Worm (Caenorhabditis elegans) whole organism, L3 larva: ENCODE measurements around the gene Y46G5A.36.

Experiments used
- ama-1 ChIP-seq: fragments of 150-350 bp; optimal IDR thresholded peaks from 2 replicates; lab custom pipeline; 2018
- fkh-10 ChIP-seq: sonication (generic microtip); optimal IDR thresholded peaks from 2 replicates; lab custom pipeline; 2017; ENCODE audit warnings: missing biosample characterization, missing genetic modification reagents, missing genetic modification characterization
- mdl-1 ChIP-seq: fragments of 150-350 bp; optimal IDR thresholded peaks from 2 replicates; lab custom pipeline; 2014; ENCODE audit warnings: missing biosample characterization, missing genetic modification characterization
- nhr-11 ChIP-seq: fragments of 150-350 bp; optimal IDR thresholded peaks from 2 replicates; lab custom pipeline; 2014; ENCODE audit warnings: missing biosample characterization, missing genetic modification characterization
- nhr-28 ChIP-seq: fragments of 150-350 bp; optimal IDR thresholded peaks from 2 replicates; lab custom pipeline; 2014; ENCODE audit warnings: missing biosample characterization, missing genetic modification characterization
- nhr-77 ChIP-seq: fragments of 150-350 bp; optimal IDR thresholded peaks from 2 replicates; lab custom pipeline; 2014; ENCODE audit warnings: missing biosample characterization, missing genetic modification characterization
- pha-4 ChIP-seq: fragments of 150-350 bp; optimal IDR thresholded peaks from 2 replicates; lab custom pipeline; 2014; ENCODE audit warnings: missing biosample characterization, missing genetic modification reagents, missing genetic modification characterization
- unc-62 ChIP-seq: fragments of 150-350 bp; sonication (generic microtip); optimal IDR thresholded peaks from 4 replicates; lab custom pipeline; 2014; ENCODE audit warnings: missing biosample characterization, missing genetic modification reagents, missing genetic modification characterization
- zag-1 ChIP-seq: fragments of 150-350 bp; optimal IDR thresholded peaks from 2 replicates; lab custom pipeline; 2014; ENCODE audit warnings: missing biosample characterization, missing genetic modification characterization

- TF ChIP-seq zag-1 (tag; lab: Kevin White, UChicago) (no peak), nhr-11 (no peak), unc-62 (GFP tag; lab: Kevin White, UChicago) (no peak), nhr-28 (tag; lab: Kevin White, UChicago) (no peak), nhr-77 (tag; lab: Kevin White, UChicago) (no peak), ama-1 (peak; percentile 78), fkh-10 (GFP tag; lab: Kevin White, UChicago) (peak; percentile 34), mdl-1 (tag; lab: Kevin White, UChicago) (no peak), pha-4 (tag; lab: Kevin White, UChicago) (peak; percentile 54)
Observed at ce11 chrII:12797211-12797794, 26.2 kb upstream of the Y46G5A.36 start.
